Fruit fly (Drosophila melanogaster): ENCODE measurements around the gene CG31230.

DNA sequence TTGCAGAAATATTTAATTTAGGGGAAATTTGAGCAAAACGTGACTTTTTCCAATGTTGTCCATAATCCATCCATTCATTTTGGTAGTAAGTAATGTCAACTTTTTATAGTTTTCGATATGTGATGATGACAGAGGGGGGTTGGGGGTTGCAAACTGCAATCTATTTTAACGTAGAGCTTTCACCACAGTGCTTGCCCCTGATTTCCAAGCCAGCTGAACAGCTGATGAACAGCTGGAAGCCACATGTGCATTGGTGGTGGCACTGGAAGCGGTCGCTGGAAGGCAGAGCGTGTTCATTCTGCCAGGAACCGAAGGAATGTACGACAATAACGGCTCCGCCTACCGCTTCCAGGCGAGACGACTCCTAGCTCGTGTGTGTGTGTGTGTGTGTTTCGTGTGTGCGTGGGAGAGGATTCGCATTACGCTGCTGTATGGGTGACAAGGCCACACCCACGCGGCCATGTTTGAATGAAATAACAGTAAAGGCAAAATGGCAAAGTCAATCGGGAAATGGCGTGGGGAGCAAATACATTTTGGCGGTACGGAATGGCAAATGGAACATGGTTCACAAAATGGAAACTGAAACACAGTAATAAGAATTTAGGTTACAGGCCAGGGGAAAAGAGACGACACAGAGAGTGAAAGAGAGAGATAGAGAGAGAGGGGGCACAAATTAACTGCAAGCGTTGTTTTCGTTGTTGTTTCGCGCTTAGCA is 27.5 kb downstream of the CG31230 start:
- TF ChIP-seq CG10348 (GFP tag; IDR thresholded peaks at IDR 0.05) (no peak), EcR (GFP tag; optimal IDR thresholded peaks at IDR 0.05) (no peak)
